Worm (Caenorhabditis elegans) whole organism, L2 larva: ENCODE data around the gene F26C11.3.

Source experiments
- elt-1 ChIP-seq: fragments of 150-350 bp; optimal IDR thresholded peaks from 2 replicates; lab custom pipeline; 2014; ENCODE audit warnings: missing biosample characterization, missing genetic modification characterization
- fos-1 ChIP-seq: fragments of 150-350 bp; optimal IDR thresholded peaks from 2 replicates; lab custom pipeline; 2014; ENCODE audit warnings: missing biosample characterization, missing genetic modification characterization
- gmeb-1 ChIP-seq: fragments of 150-350 bp; optimal IDR thresholded peaks from 2 replicates; lab custom pipeline; 2014; ENCODE audit warnings: missing biosample characterization, missing genetic modification characterization
- lin-11 ChIP-seq: fragments of 150-350 bp; sonication (generic microtip); optimal IDR thresholded peaks from 2 replicates; lab custom pipeline; 2014; ENCODE audit warnings: missing biosample characterization, missing genetic modification characterization, inconsistent platforms, mixed read lengths
- mbf-1 ChIP-seq: sonication (generic microtip); optimal IDR thresholded peaks from 2 replicates; lab custom pipeline; 2017; ENCODE audit warnings: missing biosample characterization, missing genetic modification characterization

Gene F26C11.3

ce11 chrII:9855620-9856019 lies 59.3 kb downstream of the F26C11.3 start, which contains the start of gene chil-4:
TSS of gene chil-4 (minus strand) at chrII:9855720.
- TF ChIP-seq elt-1 (tag; lab: Kevin White, UChicago): no peak
- TF ChIP-seq lin-11: no peak
- TF ChIP-seq fos-1 (tag; lab: Kevin White, UChicago): no peak
- TF ChIP-seq gmeb-1 (tag; lab: Kevin White, UChicago): no peak
- no peak for TF ChIP-seq mbf-1 (tag; lab: Kevin White, UChicago)
